Worm (Caenorhabditis elegans): ENCODE data around the gene mtrr-1.
A peak's percentile ranks its signal among the peaks of the same experiment; 100 is the strongest.

Gene mtrr-1

ce11 chrII:9263784-9264183, 22.0 kb upstream of the mtrr-1 start:
- no peak for TF ChIP-seq tra-4 (tag; optimal IDR thresholded peaks at IDR 0.05)
- no peak for TF ChIP-seq hmg-4 (GFP tag; optimal IDR thresholded peaks at IDR 0.05)

ce11 chrII:9264689-9265278, 21.0 kb upstream of the mtrr-1 start:
- TF ChIP-seq tra-4 (tag; optimal IDR thresholded peaks at IDR 0.05) (no peak), F13C5.2 (tag; optimal IDR thresholded peaks at IDR 0.05) (no peak), flt-1 (GFP tag; IDR thresholded peaks at IDR 0.05) (no peak), B0310.2 (tag; optimal IDR thresholded peaks at IDR 0.05) (no peak), hmg-4 (GFP tag; optimal IDR thresholded peaks at IDR 0.05) (no peak), ets-7 (tag; optimal IDR thresholded peaks at IDR 0.05) (no peak), pes-1 (GFP tag; IDR thresholded peaks at IDR 0.05) (no peak), hnd-1 (tag; optimal IDR thresholded peaks at IDR 0.05) (no peak)

ce11 chrII:9265705-9266104, 20.1 kb upstream of the mtrr-1 start:
- TF ChIP-seq scrt-1 (GFP tag; IDR thresholded peaks at IDR 0.05) (no peak), pes-1 (GFP tag; IDR thresholded peaks at IDR 0.05) (no peak), ceh-36 (tag; optimal IDR thresholded peaks at IDR 0.05) (no peak), ceh-13 (GFP tag; optimal IDR thresholded peaks at IDR 0.05) (no peak), hmg-4 (GFP tag; optimal IDR thresholded peaks at IDR 0.05) (no peak), flt-1 (GFP tag; IDR thresholded peaks at IDR 0.05) (no peak), sea-1 (GFP tag; conservative IDR thresholded peaks at IDR 0.05) (no peak), ets-7 (tag; optimal IDR thresholded peaks at IDR 0.05) (no peak), B0310.2 (tag; optimal IDR thresholded peaks at IDR 0.05) (no peak), tra-4 (tag; optimal IDR thresholded peaks at IDR 0.05) (no peak)

- TF ChIP-seq hmg-4 (GFP tag; optimal IDR thresholded peaks at IDR 0.05) (no peak), hmbx-1 (tag; optimal IDR thresholded peaks at IDR 0.05) (no peak)
These were observed 19.5 kb upstream of the mtrr-1 start for ce11 chrII:9266252-9266651.

- no peak for TF ChIP-seq ets-7 (tag; optimal IDR thresholded peaks at IDR 0.05)
- no peak for TF ChIP-seq ceh-36 (tag; optimal IDR thresholded peaks at IDR 0.05)
- TF ChIP-seq B0310.2 (tag; optimal IDR thresholded peaks at IDR 0.05) = no peak
These were observed 19.0 kb upstream of the mtrr-1 start, which contains the start of gene C01G6.2 for ce11 chrII:9266755-9267154. Gene C01G6.2, plus strand, starts transcription at chrII:9267055.

ce11 chrII:9268983-9269382, 16.8 kb upstream of the mtrr-1 start:
- TF ChIP-seq pes-1 (GFP tag; IDR thresholded peaks at IDR 0.05) = peak; percentile 56
- TF ChIP-seq scrt-1 (GFP tag; IDR thresholded peaks at IDR 0.05) = no peak
- no peak for TF ChIP-seq aly-1 (tag; optimal IDR thresholded peaks at IDR 0.05)
- TF ChIP-seq ceh-36 (tag; optimal IDR thresholded peaks at IDR 0.05) = peak; percentile 59
- no peak for TF ChIP-seq hmg-4 (GFP tag; optimal IDR thresholded peaks at IDR 0.05)
- TF ChIP-seq ceh-13 (GFP tag; optimal IDR thresholded peaks at IDR 0.05) = no peak

ce11 chrII:9269588-9269987, 16.2 kb upstream of the mtrr-1 start, which contains the start of gene C01G6.3:
Gene C01G6.3, plus strand, starts transcription at chrII:9269888.
- TF ChIP-seq ets-7 (tag; optimal IDR thresholded peaks at IDR 0.05) (no peak), hmg-4 (GFP tag; optimal IDR thresholded peaks at IDR 0.05) (no peak), tbx-37 (GFP tag; conservative IDR thresholded peaks at IDR 0.05) (no peak), sea-1 (GFP tag; conservative IDR thresholded peaks at IDR 0.05) (no peak), flt-1 (GFP tag; IDR thresholded peaks at IDR 0.05) (no peak), ceh-13 (GFP tag; optimal IDR thresholded peaks at IDR 0.05) (no peak), hnd-1 (tag; optimal IDR thresholded peaks at IDR 0.05) (no peak), ama-1 (optimal IDR thresholded peaks at IDR 0.05) (no peak), B0310.2 (tag; optimal IDR thresholded peaks at IDR 0.05) (no peak), tra-4 (tag; optimal IDR thresholded peaks at IDR 0.05) (no peak), F13C5.2 (tag; optimal IDR thresholded peaks at IDR 0.05) (no peak)

- no peak for TF ChIP-seq ceh-13 (GFP tag; optimal IDR thresholded peaks at IDR 0.05)
- TF ChIP-seq ama-1 (optimal IDR thresholded peaks at IDR 0.05) = peak; percentile 17
These were observed 14.5 kb upstream of the mtrr-1 start for ce11 chrII:9271285-9271684.

ce11 chrII:9272942-9273341, 12.8 kb upstream of the mtrr-1 start, which contains the start of gene C01G6.4:
Gene C01G6.4, minus strand, starts transcription at chrII:9273042.
- TF ChIP-seq flt-1 (GFP tag; IDR thresholded peaks at IDR 0.05) (no peak), ceh-13 (GFP tag; optimal IDR thresholded peaks at IDR 0.05) (no peak), pes-1 (GFP tag; IDR thresholded peaks at IDR 0.05) (no peak), tbx-37 (GFP tag; conservative IDR thresholded peaks at IDR 0.05) (no peak), scrt-1 (GFP tag; IDR thresholded peaks at IDR 0.05) (no peak), tbx-11 (GFP tag; IDR thresholded peaks at IDR 0.05) (no peak), tra-4 (tag; optimal IDR thresholded peaks at IDR 0.05) (no peak), sea-1 (GFP tag; conservative IDR thresholded peaks at IDR 0.05) (no peak), hmbx-1 (tag; optimal IDR thresholded peaks at IDR 0.05) (no peak), hnd-1 (tag; optimal IDR thresholded peaks at IDR 0.05) (no peak), ama-1 (optimal IDR thresholded peaks at IDR 0.05) (no peak), aly-1 (tag; optimal IDR thresholded peaks at IDR 0.05) (no peak), hmg-4 (GFP tag; optimal IDR thresholded peaks at IDR 0.05) (no peak)

Data from whole organism, early embryonic.